Fruit fly (Drosophila melanogaster) whole organism, embryonic: ENCODE results near the gene veli.

Experiments
- Aef1 ChIP-seq: fragments of 200-800 bp; sonication (Bioruptor generic); IDR thresholded peaks from 3 replicates; pipeline ENCODE4 v1.3.6; 2022; ENCODE audit warnings: missing biosample characterization, missing genetic modification characterization
- Awh ChIP-seq: fragments of 200-800 bp; sonication (Bioruptor generic); IDR thresholded peaks from 2 replicates; pipeline ENCODE4, ENCODE4 v1.3.6; 2022; ENCODE audit warnings: missing biosample characterization, missing genetic modification characterization
- CG10274 ChIP-seq: fragments of 200-800 bp; sonication (Bioruptor generic); optimal IDR thresholded peaks from 3 replicates; lab custom pipeline; 2017; ENCODE audit warnings: missing biosample characterization, mild to moderate bottlenecking, missing genetic modification characterization
- CG11398 ChIP-seq: fragments of 200-800 bp; sonication (Bioruptor generic); optimal IDR thresholded peaks from 2 replicates; lab custom pipeline; 2016; ENCODE audit warnings: missing biosample characterization, missing genetic modification characterization
- CG11504 ChIP-seq: fragments of 200-800 bp; sonication (Bioruptor generic); optimal IDR thresholded peaks from 3 replicates; lab custom pipeline; 2019; ENCODE audit warnings: missing biosample characterization, mild to moderate bottlenecking, missing genetic modification characterization, moderate library complexity
- CG12219 ChIP-seq: fragments of 200-800 bp; sonication (Bioruptor generic); optimal IDR thresholded peaks from 3 replicates; lab custom pipeline; 2018; ENCODE audit warnings: missing biosample characterization, mild to moderate bottlenecking, missing genetic modification characterization
- CG12299 ChIP-seq: fragments of 200-800 bp; sonication (Bioruptor generic); optimal IDR thresholded peaks from 2 replicates; lab custom pipeline; 2018; ENCODE audit warnings: missing biosample characterization, mild to moderate bottlenecking, missing genetic modification characterization
- CG12942 ChIP-seq: fragments of 200-800 bp; sonication (Bioruptor generic); optimal IDR thresholded peaks from 3 replicates; lab custom pipeline; 2016; ENCODE audit warnings: missing biosample characterization, missing genetic modification characterization
- CG14860 ChIP-seq: fragments of 200-800 bp; sonication (Bioruptor generic); IDR thresholded peaks from 3 replicates; pipeline ENCODE4 v1.3.6; 2022; ENCODE audit warnings: missing biosample characterization, missing genetic modification characterization; ENCODE audit not compliant: partially characterized antibody
- CG14965 ChIP-seq: fragments of 200-800 bp; sonication (Bioruptor generic); optimal IDR thresholded peaks from 2 replicates; lab custom pipeline; 2016; ENCODE audit warnings: missing biosample characterization, missing genetic modification characterization, borderline replicate concordance
- CG16815 ChIP-seq: fragments of 200-800 bp; sonication (Bioruptor generic); optimal IDR thresholded peaks from 3 replicates; lab custom pipeline; 2017; ENCODE audit warnings: missing biosample characterization, mild to moderate bottlenecking, missing genetic modification characterization
- CG17385 ChIP-seq: fragments of 200-800 bp; sonication (Bioruptor generic); optimal IDR thresholded peaks from 3 replicates; lab custom pipeline; 2018; ENCODE audit warnings: missing biosample characterization, mild to moderate bottlenecking, missing genetic modification characterization
- CG17829 ChIP-seq: fragments of 200-800 bp; optimal IDR thresholded peaks from 2 replicates; lab custom pipeline; 2019; ENCODE audit warnings: missing biosample characterization, mild to moderate bottlenecking, missing genetic modification characterization, moderate library complexity
- CG2129 ChIP-seq: fragments of 200-800 bp; sonication (Bioruptor generic); IDR thresholded peaks from 2 replicates; pipeline ENCODE4 v1.3.6; 2022; ENCODE audit warnings: missing biosample characterization, missing genetic modification characterization; ENCODE audit not compliant: partially characterized antibody
- CG32772 ChIP-seq: fragments of 200-800 bp; sonication (Bioruptor generic); IDR thresholded peaks from 2 replicates; pipeline ENCODE4 v1.3.6; 2022; ENCODE audit warnings: missing biosample characterization, missing genetic modification characterization
- CG3838 ChIP-seq: fragments of 200-800 bp; sonication (Bioruptor generic); optimal IDR thresholded peaks from 3 replicates; lab custom pipeline; 2016; ENCODE audit warnings: missing biosample characterization, missing genetic modification characterization
- CG3847 ChIP-seq: fragments of 200-800 bp; sonication (Bioruptor generic); IDR thresholded peaks from 2 replicates; pipeline ENCODE4 v1.3.6; 2022; ENCODE audit warnings: missing biosample characterization, missing genetic modification characterization
- CG42726 ChIP-seq: fragments of 200-800 bp; sonication (Bioruptor generic); IDR thresholded peaks from 2 replicates; pipeline ENCODE4 v1.3.6; 2022; ENCODE audit warnings: missing biosample characterization, missing genetic modification characterization; ENCODE audit not compliant: partially characterized antibody
- CG4730 ChIP-seq: fragments of 200-800 bp; sonication (Bioruptor generic); IDR thresholded peaks from 2 replicates; pipeline ENCODE4 v1.3.6; 2022; ENCODE audit warnings: missing biosample characterization, missing genetic modification characterization
- CG4854 ChIP-seq: fragments of 200-800 bp; sonication (Bioruptor generic); optimal IDR thresholded peaks from 2 replicates; lab custom pipeline; 2016; ENCODE audit warnings: missing biosample characterization, missing genetic modification characterization, inconsistent platforms
- CG6175 ChIP-seq: fragments of 200-800 bp; sonication (Bioruptor generic); IDR thresholded peaks from 3 replicates; pipeline ENCODE4 v1.3.6; 2022; ENCODE audit warnings: missing biosample characterization, missing genetic modification characterization
- CG6254 ChIP-seq: fragments of 200-800 bp; sonication (Bioruptor generic); optimal IDR thresholded peaks from 3 replicates; lab custom pipeline; 2017; ENCODE audit warnings: mild to moderate bottlenecking, missing biosample characterization, missing genetic modification reagents, missing genetic modification characterization
- CG6791 ChIP-seq: fragments of 200-800 bp; sonication (Bioruptor generic); IDR thresholded peaks from 3 replicates; pipeline ENCODE4 v1.3.6; 2022; ENCODE audit warnings: missing biosample characterization, missing genetic modification characterization; ENCODE audit not compliant: partially characterized antibody
- CG8281 ChIP-seq: fragments of 200-800 bp; sonication (Bioruptor generic); optimal IDR thresholded peaks from 2 replicates; lab custom pipeline; 2018; ENCODE audit warnings: missing biosample characterization, mild to moderate bottlenecking, missing genetic modification characterization, moderate library complexity
- CG8388 ChIP-seq: fragments of 200-800 bp; sonication (Bioruptor generic); optimal IDR thresholded peaks from 2 replicates; lab custom pipeline; 2019; ENCODE audit warnings: missing biosample characterization, mild to moderate bottlenecking, missing genetic modification characterization, moderate library complexity
- D ChIP-seq, 2 experiments: fragments of 200-800 bp in 1 of 2; fragments of >200 bp in 1 of 2; sonication (Bioruptor generic) in 1 of 2; optimal IDR thresholded peaks; 2 replicates in 1 of 2; 3 replicates in 1 of 2; lab custom pipeline; 2017; ENCODE audit warnings: mild to moderate bottlenecking in 1 of 2, missing biosample characterization in 1 of 2, missing genetic modification characterization in 1 of 2, missing genetic modification reagents in 1 of 2
- Hand ChIP-seq: fragments of 200-800 bp; sonication (Bioruptor generic); optimal IDR thresholded peaks from 2 replicates; lab custom pipeline; 2017; ENCODE audit warnings: mild to moderate bottlenecking, missing biosample characterization, missing genetic modification reagents, missing genetic modification characterization
- Hmr ChIP-seq: fragments of 200-800 bp; sonication (Bioruptor generic); optimal IDR thresholded peaks from 3 replicates; lab custom pipeline; 2017; ENCODE audit warnings: mild to moderate bottlenecking, missing biosample characterization, missing genetic modification reagents, missing genetic modification characterization
- Hr39 ChIP-seq: fragments of >200 bp; optimal IDR thresholded peaks from 2 replicates; lab custom pipeline; 2017
- PHDP ChIP-seq: fragments of 200-800 bp; sonication (Bioruptor generic); optimal IDR thresholded peaks from 3 replicates; lab custom pipeline; 2018; ENCODE audit warnings: missing biosample characterization, mild to moderate bottlenecking, missing genetic modification characterization, moderate library complexity
- Six4 ChIP-seq: fragments of 200-800 bp; sonication (Bioruptor generic); optimal IDR thresholded peaks from 2 replicates; lab custom pipeline; 2016; ENCODE audit warnings: missing biosample characterization, missing genetic modification characterization
- Ssrp ChIP-seq: fragments of 200-800 bp; sonication (Bioruptor generic); optimal IDR thresholded peaks from 2 replicates; lab custom pipeline; 2018; ENCODE audit warnings: missing biosample characterization, mild to moderate bottlenecking, missing genetic modification characterization, moderate library complexity
- Stat92E ChIP-seq, 3 experiments: fragments of >200 bp in 2 of 3; fragments of 200-800 bp in 1 of 3; sonication (Bioruptor generic) in 1 of 3; optimal IDR thresholded peaks; 2 replicates each; lab custom pipeline; 2017 to 2019; ENCODE audit warnings: missing biosample characterization in 3 of 3, missing genetic modification characterization in 3 of 3, mild to moderate bottlenecking in 1 of 3, moderate library complexity in 1 of 3
- ac ChIP-seq: fragments of 200-800 bp; sonication (Bioruptor generic); optimal IDR thresholded peaks from 3 replicates; lab custom pipeline; 2017; ENCODE audit warnings: missing biosample characterization, mild to moderate bottlenecking, missing genetic modification characterization
- chn ChIP-seq: fragments of 200-800 bp; sonication (Bioruptor generic); optimal IDR thresholded peaks from 2 replicates; lab custom pipeline; 2016; ENCODE audit warnings: missing biosample characterization, missing genetic modification characterization
- eve ChIP-seq, 2 experiments: fragments of >200 bp; optimal IDR thresholded peaks; 2 replicates each; lab custom pipeline; 2017; ENCODE audit warnings: missing biosample characterization in 2 of 2, missing genetic modification characterization in 2 of 2
- fd3F ChIP-seq: fragments of 200-800 bp; sonication (Bioruptor generic); optimal IDR thresholded peaks from 2 replicates; lab custom pipeline; 2018; ENCODE audit warnings: missing biosample characterization, mild to moderate bottlenecking, missing genetic modification characterization, moderate library complexity
- fd64A ChIP-seq: fragments of 200-800 bp; sonication (Bioruptor generic); optimal IDR thresholded peaks from 3 replicates; lab custom pipeline; 2018; ENCODE audit warnings: missing biosample characterization, mild to moderate bottlenecking, missing genetic modification characterization
- mirr ChIP-seq: fragments of 200-800 bp; sonication (Bioruptor generic); optimal IDR thresholded peaks from 3 replicates; lab custom pipeline; 2018; ENCODE audit warnings: missing biosample characterization, mild to moderate bottlenecking, missing genetic modification characterization
- nau ChIP-seq: fragments of 200-800 bp; sonication (Bioruptor generic); optimal IDR thresholded peaks from 3 replicates; lab custom pipeline; 2017; ENCODE audit warnings: missing biosample characterization, mild to moderate bottlenecking, missing genetic modification characterization, missing genetic modification reagents
- nerfin-1 ChIP-seq: fragments of 200-800 bp; sonication (Bioruptor generic); optimal IDR thresholded peaks from 3 replicates; lab custom pipeline; 2019; ENCODE audit warnings: missing biosample characterization, mild to moderate bottlenecking, missing genetic modification characterization, moderate library complexity
- nerfin-2 ChIP-seq: fragments of 200-800 bp; sonication (Bioruptor generic); IDR thresholded peaks from 2 replicates; pipeline ENCODE4 v1.3.6; 2022; ENCODE audit warnings: missing biosample characterization, missing genetic modification characterization; ENCODE audit not compliant: partially characterized antibody
- odd ChIP-seq: fragments of 200-800 bp; sonication (Bioruptor generic); optimal IDR thresholded peaks from 2 replicates; lab custom pipeline; 2017; ENCODE audit warnings: missing biosample characterization, mild to moderate bottlenecking, missing genetic modification characterization
- org-1 ChIP-seq: fragments of 200-800 bp; sonication (Bioruptor generic); optimal IDR thresholded peaks from 2 replicates; lab custom pipeline; 2017; ENCODE audit warnings: missing biosample characterization, missing genetic modification characterization
- sd ChIP-seq: fragments of 200-800 bp; sonication (Bioruptor generic); optimal IDR thresholded peaks from 3 replicates; lab custom pipeline; 2018; ENCODE audit warnings: missing biosample characterization, mild to moderate bottlenecking, missing genetic modification characterization, moderate library complexity
- tgo ChIP-seq: fragments of 200-800 bp; sonication (Bioruptor generic); IDR thresholded peaks from 3 replicates; pipeline ENCODE4 v1.3.6; 2022; ENCODE audit warnings: missing biosample characterization, missing genetic modification characterization
- wek ChIP-seq: fragments of 200-800 bp; sonication (Bioruptor generic); optimal IDR thresholded peaks from 3 replicates; lab custom pipeline; 2018; ENCODE audit warnings: missing biosample characterization, mild to moderate bottlenecking, missing genetic modification characterization, moderate library complexity
- yki ChIP-seq: fragments of >200 bp; optimal IDR thresholded peaks from 3 replicates; lab custom pipeline; 2018

The veli gene

dm6 chr3R:25024895-25025557 lies 40.4 kb downstream of the veli start, which contains the start of the genes EMC6 and Hr96 (continued):
- TF ChIP-seq tgo (GFP tag; lab: Robert Waterston, UW) (peak; percentile 92), Hmr (GFP tag; lab: Kevin White, UChicago) (peak; percentile 94), CG16815 (GFP tag; lab: Kevin White, UChicago) (peak; percentile 88), CG14860 (GFP tag; lab: Robert Waterston, UW) (peak; percentile 64), Ssrp (tag; lab: Kevin White, UChicago) (peak; percentile 91), nerfin-1 (tag; lab: Kevin White, UChicago) (peak; percentile 86), yki (lab: Kevin White, UChicago) (no peak), mirr (GFP tag; lab: Kevin White, UChicago) (peak; percentile 81), PHDP (tag; lab: Kevin White, UChicago) (peak; percentile 92), sd (tag; lab: Kevin White, UChicago) (peak; percentile 88), CG3847 (peak; percentile 95), Six4 (GFP tag; lab: Kevin White, UChicago) (peak; percentile 91), nau (GFP tag; lab: Kevin White, UChicago) (no peak), CG6254 (GFP tag; lab: Kevin White, UChicago) (peak; percentile 78), Stat92E (GFP tag; optimal IDR thresholded peaks at IDR 0.05; lab: Kevin White, UChicago) (peak in 1 of 3 experiments; percentile 54), CG17829 (peak; percentile 95), CG4854 (GFP tag; lab: Kevin White, UChicago) (no peak), CG12299 (peak; percentile 90), CG10274 (GFP tag; lab: Kevin White, UChicago) (peak; percentile 57), Hr39 (lab: Kevin White, UChicago) (no peak), org-1 (GFP tag; lab: Kevin White, UChicago) (peak; percentile 78), CG11504 (tag; lab: Kevin White, UChicago) (peak; percentile 90), Hand (GFP tag; lab: Kevin White, UChicago) (peak; percentile 73), wek (GFP tag; lab: Kevin White, UChicago) (peak; percentile 76), CG2129 (GFP tag; lab: Robert Waterston, UW) (0 out of 2 replicates have a peak, but pooled peaks have one; percentile 4), chn (peak; percentile 96), CG17385 (peak; percentile 87), odd (GFP tag; lab: Kevin White, UChicago) (peak; percentile 79), CG6175 (peak; percentile 87), CG6791 (GFP tag; lab: Robert Waterston, UW) (peak; percentile 70), CG3838 (GFP tag; lab: Kevin White, UChicago) (peak; percentile 89), CG12942 (GFP tag; lab: Kevin White, UChicago) (peak; percentile 93), CG8281 (tag; lab: Kevin White, UChicago) (peak; percentile 77), Aef1 (GFP tag; lab: Robert Waterston, UW) (peak; percentile 98), CG4730 (GFP tag; lab: Robert Waterston, UW) (peak; percentile 93), fd64A (peak; percentile 76), CG42726 (GFP tag; lab: Robert Waterston, UW) (no peak), CG11398 (GFP tag; lab: Kevin White, UChicago) (peak; percentile 82), CG14965 (peak; percentile 48), CG12219 (GFP tag; lab: Kevin White, UChicago) (peak; percentile 86), nerfin-2 (GFP tag; lab: Robert Waterston, UW) (peak; percentile 74; the same call in 1 of the 2 replicates), fd3F (GFP tag; lab: Kevin White, UChicago) (peak; percentile 91), CG32772 (peak; percentile 92), D (optimal IDR thresholded peaks at IDR 0.05; lab: Kevin White, UChicago) (no peak), D (GFP tag; optimal IDR thresholded peaks at IDR 0.05; lab: Kevin White, UChicago) (peak; percentile 82), ac (GFP tag; lab: Kevin White, UChicago) (peak; percentile 77), Awh (GFP tag; lab: Robert Waterston, UW) (peak; percentile 92), CG8388 (GFP tag; lab: Kevin White, UChicago) (peak; percentile 87), eve (GFP tag; optimal IDR thresholded peaks at IDR 0.05; lab: Kevin White, UChicago) (no peak)
